Worm (Caenorhabditis elegans) whole organism, mixed stage, embryonic: ENCODE measurements around the gene C09F5.1.

ENCODE experiments used
- ceh-83 ChIP-seq: fragments of 200-800 bp; sonication (Bioruptor generic); optimal IDR thresholded peaks from 2 replicates; lab custom pipeline; 2018; ENCODE audit warnings: mild to moderate bottlenecking, missing genetic modification characterization, missing compliant biosample characterization
- hlh-1 ChIP-seq: fragments of 150-350 bp; optimal IDR thresholded peaks from 2 replicates; lab custom pipeline; 2014; ENCODE audit warnings: missing biosample characterization, missing genetic modification reagents, missing genetic modification characterization
- mab-5 ChIP-seq: fragments of 150-350 bp; optimal IDR thresholded peaks from 2 replicates; lab custom pipeline; 2014; ENCODE audit warnings: missing biosample characterization, missing genetic modification characterization
- snpc-4 ChIP-seq: fragments of 150-350 bp; optimal IDR thresholded peaks from 2 replicates; lab custom pipeline; 2014; ENCODE audit warnings: missing biosample characterization, missing genetic modification characterization
- ztf-11 ChIP-seq: fragments of 150-350 bp; optimal IDR thresholded peaks from 2 replicates; lab custom pipeline; 2014; ENCODE audit warnings: missing biosample characterization, missing genetic modification characterization

DNA sequence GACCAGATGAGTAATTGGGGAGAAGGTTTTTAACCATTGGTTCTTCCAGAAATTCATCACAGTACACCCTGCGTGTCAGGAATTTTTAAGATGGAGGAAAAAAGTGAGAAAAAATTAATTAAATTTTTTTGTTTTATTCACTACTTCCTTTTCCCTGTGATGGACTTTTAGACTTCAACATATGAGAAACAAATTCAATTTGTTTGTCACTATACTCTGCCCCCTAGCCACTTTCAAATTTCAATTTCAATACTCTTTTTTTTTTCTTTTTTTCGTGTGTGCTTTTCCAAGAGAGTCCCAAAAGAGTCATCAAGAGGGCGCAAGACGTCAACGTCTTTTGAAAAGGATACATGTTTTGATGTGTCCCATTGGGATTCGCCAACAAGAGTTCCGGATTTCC, 45.8 kb upstream of the C09F5.1 start:
- TF ChIP-seq ceh-83 (GFP tag; lab: Kevin White, UChicago) (no peak), snpc-4 (no peak), ztf-11 (tag; lab: Kevin White, UChicago) (no peak), hlh-1 (tag; lab: Kevin White, UChicago) (no peak), mab-5 (no peak)
